Fruit fly (Drosophila melanogaster) whole organism: ENCODE measurements around the gene JMJD5.

Source experiments
- CG8478 ChIP-seq: fragments of >200 bp; optimal IDR thresholded peaks from 2 replicates; lab custom pipeline; 2018; ENCODE audit warnings: inconsistent platforms
- EcR ChIP-seq, 2 experiments: fragments of >200 bp; optimal IDR thresholded peaks; 2 replicates each; lab custom pipeline; 2017; ENCODE audit warnings: missing biosample characterization in 2 of 2, missing genetic modification characterization in 2 of 2, missing genetic modification reagents in 2 of 2
- pan ChIP-seq: fragments of >200 bp; optimal IDR thresholded peaks from 2 replicates; lab custom pipeline; 2017
- psq ChIP-seq: fragments of >200 bp; optimal IDR thresholded peaks from 2 replicates; lab custom pipeline; 2017
- usp ChIP-seq: fragments of >200 bp; optimal IDR thresholded peaks from 2 replicates; lab custom pipeline; 2017; ENCODE audit warnings: missing biosample characterization, missing genetic modification characterization, mixed read lengths

DNA sequence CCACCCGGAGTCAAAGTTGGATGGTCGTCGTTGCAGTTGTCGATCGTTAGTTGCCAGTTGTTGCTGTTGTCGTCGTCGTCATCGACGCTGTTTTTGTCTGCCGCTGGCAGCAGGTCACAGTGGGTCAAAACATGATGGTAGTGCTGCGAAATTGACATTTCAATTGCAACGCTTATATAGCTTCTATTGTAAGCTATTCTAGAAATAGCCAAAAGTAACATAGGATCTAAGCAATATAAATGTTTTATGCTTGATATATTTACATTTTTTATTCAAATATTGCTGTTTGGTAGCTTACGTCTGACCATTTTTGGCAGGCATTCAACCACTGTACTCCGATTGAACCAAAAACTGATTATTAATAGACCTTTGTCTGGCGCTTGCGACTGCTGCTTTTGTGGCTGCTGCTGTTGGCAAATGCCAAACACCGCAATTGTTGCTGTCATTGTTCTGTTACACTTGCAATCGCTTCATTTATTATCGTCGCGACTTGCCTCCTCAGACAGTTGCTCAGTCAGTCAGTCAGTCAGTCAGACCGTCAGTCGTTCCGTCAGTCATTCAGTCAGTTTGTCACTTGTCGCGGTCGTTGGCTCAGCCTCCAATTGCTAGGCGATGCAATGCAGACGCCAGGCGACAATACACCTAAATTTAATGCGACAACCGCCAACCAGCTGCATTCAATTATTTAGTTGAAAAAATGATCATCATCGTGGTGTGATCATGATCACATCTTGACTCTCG, 49.7 kb downstream of the JMJD5 start:
- TF ChIP-seq usp (GFP tag; lab: Kevin White, UChicago), result no peak
- no peak for TF ChIP-seq psq (lab: Kevin White, UChicago)
- TF ChIP-seq EcR (GFP tag; optimal IDR thresholded peaks at IDR 0.05; lab: Kevin White, UChicago), result no peak
- TF ChIP-seq CG8478, result no peak
- no peak for TF ChIP-seq pan (lab: Kevin White, UChicago)
